Worm (Caenorhabditis elegans) whole organism, L3 larva: ENCODE data around the gene dars-1.

Source experiments
- R02D3.7 ChIP-seq: fragments of 150-350 bp; optimal IDR thresholded peaks from 2 replicates; lab custom pipeline; 2014; ENCODE audit warnings: missing biosample characterization, missing genetic modification characterization
- ZK546.5 ChIP-seq: sonication (generic microtip); optimal IDR thresholded peaks from 2 replicates; lab custom pipeline; 2017; ENCODE audit warnings: missing biosample characterization, missing genetic modification characterization
- aly-2 ChIP-seq: fragments of 150-350 bp; optimal IDR thresholded peaks from 2 replicates; lab custom pipeline; 2014; ENCODE audit warnings: missing biosample characterization, missing genetic modification characterization
- ama-1 ChIP-seq: fragments of 150-350 bp; optimal IDR thresholded peaks from 2 replicates; lab custom pipeline; 2018
- ceh-16 ChIP-seq: sonication (generic microtip); optimal IDR thresholded peaks from 2 replicates; lab custom pipeline; 2017; ENCODE audit warnings: missing biosample characterization, missing genetic modification characterization
- ceh-28 ChIP-seq: fragments of 150-350 bp; optimal IDR thresholded peaks from 2 replicates; lab custom pipeline; 2014; ENCODE audit warnings: missing biosample characterization, missing genetic modification reagents, missing genetic modification characterization
- ceh-82 ChIP-seq: fragments of 150-350 bp; optimal IDR thresholded peaks from 2 replicates; lab custom pipeline; 2014; ENCODE audit warnings: missing biosample characterization, missing genetic modification characterization
- ceh-9 ChIP-seq: sonication (generic microtip); optimal IDR thresholded peaks from 2 replicates; lab custom pipeline; 2018; ENCODE audit warnings: missing biosample characterization, missing genetic modification characterization
- daf-12 ChIP-seq: fragments of 150-350 bp; optimal IDR thresholded peaks from 2 replicates; lab custom pipeline; 2014; ENCODE audit warnings: missing biosample characterization, missing genetic modification reagents, missing genetic modification characterization
- egl-27 ChIP-seq: sonication (generic microtip); optimal IDR thresholded peaks from 4 replicates; lab custom pipeline; 2017; ENCODE audit warnings: missing biosample characterization, missing genetic modification reagents, missing genetic modification characterization
- egl-5 ChIP-seq: fragments of 150-350 bp; optimal IDR thresholded peaks from 2 replicates; lab custom pipeline; 2017; ENCODE audit warnings: missing biosample characterization, missing genetic modification reagents, missing genetic modification characterization, inconsistent platforms
- elt-1 ChIP-seq: fragments of 150-350 bp; optimal IDR thresholded peaks from 2 replicates; lab custom pipeline; 2014; ENCODE audit warnings: missing biosample characterization, missing genetic modification characterization
- elt-2 ChIP-seq: sonication (generic microtip); optimal IDR thresholded peaks from 2 replicates; lab custom pipeline; 2016; ENCODE audit warnings: missing genetic modification reagents, mild to moderate bottlenecking, missing genetic modification characterization, missing compliant biosample characterization
- elt-3 ChIP-seq, 3 experiments: fragments of 150-350 bp in 1 of 3; sonication (generic microtip) in 2 of 3; optimal IDR thresholded peaks; 2 replicates in 2 of 3; 4 replicates in 1 of 3; lab custom pipeline; 2014 to 2017; ENCODE audit warnings: missing biosample characterization in 3 of 3, missing genetic modification characterization in 3 of 3
- eor-1 ChIP-seq, 2 experiments: fragments of 150-350 bp; optimal IDR thresholded peaks; 2 replicates each; lab custom pipeline; 2014 to 2018; ENCODE audit warnings: missing biosample characterization in 2 of 2, missing genetic modification characterization in 2 of 2
- fkh-10 ChIP-seq: sonication (generic microtip); optimal IDR thresholded peaks from 2 replicates; lab custom pipeline; 2017; ENCODE audit warnings: missing biosample characterization, missing genetic modification reagents, missing genetic modification characterization
- fkh-2 ChIP-seq: fragments of 150-350 bp; optimal IDR thresholded peaks from 2 replicates; lab custom pipeline; 2014; ENCODE audit warnings: missing biosample characterization, missing genetic modification reagents, missing genetic modification characterization
- fos-1 ChIP-seq: fragments of 150-350 bp; optimal IDR thresholded peaks from 2 replicates; lab custom pipeline; 2014; ENCODE audit warnings: missing biosample characterization, missing genetic modification characterization
- hmg-11 ChIP-seq: sonication (generic microtip); optimal IDR thresholded peaks from 2 replicates; lab custom pipeline; 2016; ENCODE audit warnings: missing genetic modification characterization, missing compliant biosample characterization
- jun-1 ChIP-seq: fragments of 150-350 bp; optimal IDR thresholded peaks from 2 replicates; lab custom pipeline; 2014; ENCODE audit warnings: missing biosample characterization, missing genetic modification reagents, missing genetic modification characterization
- lin-15B ChIP-seq: fragments of 150-350 bp; optimal IDR thresholded peaks from 2 replicates; lab custom pipeline; 2014; ENCODE audit warnings: missing biosample characterization, missing genetic modification characterization
- lin-39 ChIP-seq: fragments of 150-350 bp; optimal IDR thresholded peaks from 2 replicates; lab custom pipeline; 2018; ENCODE audit warnings: missing biosample characterization, missing genetic modification reagents, missing genetic modification characterization
- lsy-12 ChIP-seq: sonication (generic microtip); optimal IDR thresholded peaks from 2 replicates; lab custom pipeline; 2016; ENCODE audit warnings: mild to moderate bottlenecking, missing genetic modification characterization, missing compliant biosample characterization
- mdl-1 ChIP-seq: fragments of 150-350 bp; optimal IDR thresholded peaks from 2 replicates; lab custom pipeline; 2014; ENCODE audit warnings: missing biosample characterization, missing genetic modification characterization
- mml-1 ChIP-seq: fragments of 150-350 bp; sonication (generic microtip); optimal IDR thresholded peaks from 3 replicates; lab custom pipeline; 2014; ENCODE audit warnings: missing biosample characterization, missing genetic modification characterization
- nfya-1 ChIP-seq: sonication (generic microtip); optimal IDR thresholded peaks from 2 replicates; lab custom pipeline; 2017; ENCODE audit warnings: missing genetic modification characterization, mild to moderate bottlenecking, missing compliant biosample characterization, antibody characterized with exemption, moderate library complexity; ENCODE audit not compliant: insufficient read depth
- nhr-11 ChIP-seq: fragments of 150-350 bp; optimal IDR thresholded peaks from 2 replicates; lab custom pipeline; 2014; ENCODE audit warnings: missing biosample characterization, missing genetic modification characterization
- nhr-12 ChIP-seq: fragments of 150-350 bp; optimal IDR thresholded peaks from 2 replicates; lab custom pipeline; 2014; ENCODE audit warnings: missing biosample characterization, missing genetic modification characterization
- nhr-23 ChIP-seq: fragments of 150-350 bp; optimal IDR thresholded peaks from 2 replicates; lab custom pipeline; 2014; ENCODE audit warnings: missing biosample characterization, missing genetic modification reagents, missing genetic modification characterization
- nhr-237 ChIP-seq: fragments of 150-350 bp; optimal IDR thresholded peaks from 2 replicates; lab custom pipeline; 2014; ENCODE audit warnings: missing biosample characterization, missing genetic modification characterization
- nhr-25 ChIP-seq: sonication (generic microtip); optimal IDR thresholded peaks from 2 replicates; lab custom pipeline; 2017; ENCODE audit warnings: missing biosample characterization, missing genetic modification characterization
- nhr-28 ChIP-seq: fragments of 150-350 bp; optimal IDR thresholded peaks from 2 replicates; lab custom pipeline; 2014; ENCODE audit warnings: missing biosample characterization, missing genetic modification characterization
- nhr-43 ChIP-seq: sonication (generic microtip); optimal IDR thresholded peaks from 2 replicates; lab custom pipeline; 2016; ENCODE audit warnings: mild to moderate bottlenecking, missing genetic modification characterization, missing compliant biosample characterization; ENCODE audit not compliant: poor library complexity, severe bottlenecking
- nhr-67 ChIP-seq: fragments of 150-350 bp; optimal IDR thresholded peaks from 2 replicates; lab custom pipeline; 2014; ENCODE audit warnings: missing biosample characterization, missing genetic modification characterization
- nhr-76 ChIP-seq: fragments of 150-350 bp; sonication (generic microtip); optimal IDR thresholded peaks from 5 replicates; lab custom pipeline; 2014; ENCODE audit warnings: missing biosample characterization, missing genetic modification characterization
- nhr-77 ChIP-seq: fragments of 150-350 bp; optimal IDR thresholded peaks from 2 replicates; lab custom pipeline; 2014; ENCODE audit warnings: missing biosample characterization, missing genetic modification characterization
- pha-4 ChIP-seq: fragments of 150-350 bp; optimal IDR thresholded peaks from 2 replicates; lab custom pipeline; 2014; ENCODE audit warnings: missing biosample characterization, missing genetic modification reagents, missing genetic modification characterization
- pqm-1 ChIP-seq: fragments of 150-350 bp; optimal IDR thresholded peaks from 2 replicates; lab custom pipeline; 2017; ENCODE audit warnings: missing biosample characterization, missing genetic modification characterization, inconsistent platforms
- sea-2 ChIP-seq: fragments of 150-350 bp; sonication (generic microtip); optimal IDR thresholded peaks from 4 replicates; lab custom pipeline; 2014; ENCODE audit warnings: missing biosample characterization, missing genetic modification reagents, missing genetic modification characterization
- skn-1 ChIP-seq: fragments of 150-350 bp; optimal IDR thresholded peaks from 2 replicates; lab custom pipeline; 2014; ENCODE audit warnings: missing biosample characterization, missing genetic modification characterization
- snpc-4 ChIP-seq: fragments of 150-350 bp; optimal IDR thresholded peaks from 2 replicates; lab custom pipeline; 2014; ENCODE audit warnings: missing biosample characterization, missing genetic modification characterization
- tbx-2 ChIP-seq: sonication (generic microtip); optimal IDR thresholded peaks from 2 replicates; lab custom pipeline; 2016; ENCODE audit warnings: mild to moderate bottlenecking, missing genetic modification characterization, missing compliant biosample characterization
- unc-39 ChIP-seq: sonication (generic microtip); optimal IDR thresholded peaks from 4 replicates; lab custom pipeline; 2017; ENCODE audit warnings: missing biosample characterization, missing genetic modification characterization
- unc-62 ChIP-seq: fragments of 150-350 bp; sonication (generic microtip); optimal IDR thresholded peaks from 4 replicates; lab custom pipeline; 2014; ENCODE audit warnings: missing biosample characterization, missing genetic modification reagents, missing genetic modification characterization
- zag-1 ChIP-seq: fragments of 150-350 bp; optimal IDR thresholded peaks from 2 replicates; lab custom pipeline; 2014; ENCODE audit warnings: missing biosample characterization, missing genetic modification characterization
- ztf-11 ChIP-seq: fragments of 150-350 bp; optimal IDR thresholded peaks from 2 replicates; lab custom pipeline; 2014; ENCODE audit warnings: missing biosample characterization, missing genetic modification characterization
- ztf-4 ChIP-seq: fragments of 150-350 bp; optimal IDR thresholded peaks from 2 replicates; lab custom pipeline; 2014; ENCODE audit warnings: missing biosample characterization, missing genetic modification characterization

The dars-1 gene

ce11 chrIII:9521410-9522090 lies 30.5 kb upstream of the dars-1 start, which contains the start of the genes clu-1 and prp-40:
TSS of gene clu-1 (minus strand) at chrIII:9521460.
TSS of gene prp-40 (plus strand) at chrIII:9522075.
- TF ChIP-seq mdl-1 (tag; lab: Kevin White, UChicago) (no peak), pqm-1 (tag; lab: Kevin White, UChicago) (peak; percentile 74), hmg-11 (tag; lab: Kevin White, UChicago) (peak; percentile 83), snpc-4 (peak; percentile 90), lsy-12 (peak; percentile 80), ceh-9 (tag; lab: Kevin White, UChicago) (no peak), unc-39 (tag; lab: Kevin White, UChicago) (no peak), lin-39 (tag; lab: Kevin White, UChicago) (peak; percentile 90), tbx-2 (tag; lab: Kevin White, UChicago) (peak; percentile 62), ceh-16 (tag; lab: Kevin White, UChicago) (no peak), nhr-67 (no peak), nhr-237 (tag; lab: Kevin White, UChicago) (no peak), fos-1 (tag; lab: Kevin White, UChicago) (no peak), elt-3 (tag; optimal IDR thresholded peaks at IDR 0.05; lab: Kevin White, UChicago) (no peak), unc-62 (GFP tag; lab: Kevin White, UChicago) (no peak), zag-1 (tag; lab: Kevin White, UChicago) (peak; percentile 35), ztf-4 (tag; lab: Kevin White, UChicago) (peak; percentile 50), nhr-28 (tag; lab: Kevin White, UChicago) (no peak), jun-1 (tag; lab: Kevin White, UChicago) (peak; percentile 80), nhr-43 (tag; lab: Kevin White, UChicago) (peak; percentile 75), eor-1 (tag; optimal IDR thresholded peaks at IDR 0.05; lab: Kevin White, UChicago) (no peak), fkh-10 (GFP tag; lab: Kevin White, UChicago) (peak; percentile 69), ceh-28 (tag; lab: Kevin White, UChicago) (peak; percentile 76), mml-1 (tag; lab: Kevin White, UChicago) (no peak), daf-12 (no peak), nhr-77 (no peak), skn-1 (tag; lab: Kevin White, UChicago) (peak; percentile 56), pha-4 (tag; lab: Kevin White, UChicago) (peak; percentile 93), nhr-11 (tag; lab: Kevin White, UChicago) (peak; percentile 63), fkh-2 (tag; lab: Kevin White, UChicago) (no peak), elt-1 (tag; lab: Kevin White, UChicago) (peak; percentile 36), ztf-11 (tag; lab: Kevin White, UChicago) (no peak), egl-5 (tag; lab: Kevin White, UChicago) (peak; percentile 72), egl-27 (tag; lab: Kevin White, UChicago) (peak; percentile 71), R02D3.7 (peak; percentile 77), nfya-1 (peak; percentile 91), ama-1 (no peak), nhr-25 (tag; lab: Kevin White, UChicago) (peak; percentile 92), sea-2 (no peak), elt-2 (tag; lab: Kevin White, UChicago) (peak; percentile 69), nhr-76 (tag; lab: Kevin White, UChicago) (no peak), ceh-82 (tag; lab: Kevin White, UChicago) (peak; percentile 57), lin-15B (tag; lab: Kevin White, UChicago) (peak; percentile 98), nhr-23 (peak; percentile 93), aly-2 (tag; lab: Kevin White, UChicago) (no peak), nhr-12 (tag; lab: Kevin White, UChicago) (no peak), ZK546.5 (tag; lab: Kevin White, UChicago) (no peak)
